Fruit fly (Drosophila melanogaster) whole organism: ENCODE results near the gene DIP-epsilon.

ENCODE experiments used
- CG8478 ChIP-seq: fragments of >200 bp; optimal IDR thresholded peaks from 2 replicates; lab custom pipeline; 2018; ENCODE audit warnings: inconsistent platforms
- Dll ChIP-seq: fragments of >200 bp; optimal IDR thresholded peaks from 2 replicates; lab custom pipeline; 2017
- pan ChIP-seq: fragments of >200 bp; optimal IDR thresholded peaks from 2 replicates; lab custom pipeline; 2017
- psq ChIP-seq: fragments of >200 bp; optimal IDR thresholded peaks from 2 replicates; lab custom pipeline; 2017
- usp ChIP-seq: fragments of >200 bp; optimal IDR thresholded peaks from 2 replicates; lab custom pipeline; 2017; ENCODE audit warnings: missing biosample characterization, missing genetic modification characterization, mixed read lengths

- TF ChIP-seq usp (GFP tag; lab: Kevin White, UChicago) (no peak), psq (lab: Kevin White, UChicago) (no peak), Dll (no peak), pan (lab: Kevin White, UChicago) (no peak), CG8478 (lab: Kevin White, UChicago) (no peak)
Measured at dm6 chr2L:6397149-6397548, 14.0 kb downstream of the DIP-epsilon start, which contains the start of gene CG42369.
